Fruit fly (Drosophila melanogaster) whole organism, embryonic: ENCODE data around the gene CG14795.

ENCODE experiments used
- ATbp ChIP-seq: fragments of 200-800 bp; sonication (Bioruptor generic); optimal IDR thresholded peaks from 2 replicates; lab custom pipeline; 2017; ENCODE audit warnings: missing biosample characterization, mild to moderate bottlenecking, missing genetic modification characterization, missing genetic modification reagents
- Antp ChIP-seq: fragments of 200-800 bp; sonication (Bioruptor generic); optimal IDR thresholded peaks from 3 replicates; lab custom pipeline; 2016; ENCODE audit warnings: missing biosample characterization, missing genetic modification characterization
- CG10366 ChIP-seq: fragments of 200-800 bp; sonication (Bioruptor generic); IDR thresholded peaks from 2 replicates; pipeline ENCODE4 v1.3.6; 2022; ENCODE audit warnings: missing biosample characterization, missing genetic modification characterization
- CG12299 ChIP-seq: fragments of 200-800 bp; sonication (Bioruptor generic); optimal IDR thresholded peaks from 2 replicates; lab custom pipeline; 2018; ENCODE audit warnings: missing biosample characterization, mild to moderate bottlenecking, missing genetic modification characterization
- CG12942 ChIP-seq: fragments of 200-800 bp; sonication (Bioruptor generic); optimal IDR thresholded peaks from 3 replicates; lab custom pipeline; 2016; ENCODE audit warnings: missing biosample characterization, missing genetic modification characterization
- CG13775 ChIP-seq: fragments of 200-800 bp; sonication (Bioruptor generic); optimal IDR thresholded peaks from 3 replicates; lab custom pipeline; 2017; ENCODE audit warnings: missing biosample characterization, mild to moderate bottlenecking, missing genetic modification characterization
- CG14860 ChIP-seq: fragments of 200-800 bp; sonication (Bioruptor generic); IDR thresholded peaks from 3 replicates; pipeline ENCODE4 v1.3.6; 2022; ENCODE audit warnings: missing biosample characterization, missing genetic modification characterization; ENCODE audit not compliant: partially characterized antibody
- CG1603 ChIP-seq: fragments of 200-800 bp; sonication (Bioruptor generic); optimal IDR thresholded peaks from 2 replicates; lab custom pipeline; 2019; ENCODE audit warnings: missing biosample characterization, mild to moderate bottlenecking, missing genetic modification characterization, moderate library complexity
- CG17328 ChIP-seq: fragments of 200-800 bp; sonication (Bioruptor generic); IDR thresholded peaks from 2 replicates; pipeline ENCODE4 v1.3.6; 2022; ENCODE audit warnings: missing biosample characterization, missing genetic modification characterization
- CG17385 ChIP-seq: fragments of 200-800 bp; sonication (Bioruptor generic); optimal IDR thresholded peaks from 3 replicates; lab custom pipeline; 2018; ENCODE audit warnings: missing biosample characterization, mild to moderate bottlenecking, missing genetic modification characterization
- CG17829 ChIP-seq: fragments of 200-800 bp; optimal IDR thresholded peaks from 2 replicates; lab custom pipeline; 2019; ENCODE audit warnings: missing biosample characterization, mild to moderate bottlenecking, missing genetic modification characterization, moderate library complexity
- CG2120 ChIP-seq: fragments of 200-800 bp; sonication (Bioruptor generic); optimal IDR thresholded peaks from 3 replicates; lab custom pipeline; 2016; ENCODE audit warnings: missing biosample characterization, missing genetic modification characterization
- CG2129 ChIP-seq: fragments of 200-800 bp; sonication (Bioruptor generic); IDR thresholded peaks from 2 replicates; pipeline ENCODE4 v1.3.6; 2022; ENCODE audit warnings: missing biosample characterization, missing genetic modification characterization; ENCODE audit not compliant: partially characterized antibody
- CG2199 ChIP-seq: fragments of 200-800 bp; sonication (Bioruptor generic); IDR thresholded peaks from 3 replicates; pipeline ENCODE4 v1.3.6; 2022; ENCODE audit warnings: missing biosample characterization, missing genetic modification characterization
- CG34422 ChIP-seq: fragments of 200-800 bp; sonication (Bioruptor generic); IDR thresholded peaks from 3 replicates; pipeline ENCODE4 v1.3.6; 2022; ENCODE audit warnings: missing biosample characterization, missing genetic modification characterization
- CG4282 ChIP-seq: fragments of 200-800 bp; sonication (Bioruptor generic); optimal IDR thresholded peaks from 2 replicates; lab custom pipeline; 2016; ENCODE audit warnings: missing biosample characterization, missing genetic modification characterization
- CG4328 ChIP-seq: fragments of 200-800 bp; sonication (Bioruptor generic); optimal IDR thresholded peaks from 3 replicates; lab custom pipeline; 2017; ENCODE audit warnings: missing biosample characterization, missing genetic modification reagents, missing genetic modification characterization
- CG9437 ChIP-seq: fragments of 200-800 bp; sonication (Bioruptor generic); optimal IDR thresholded peaks from 2 replicates; lab custom pipeline; 2018; ENCODE audit warnings: missing biosample characterization, mild to moderate bottlenecking, missing genetic modification characterization
- CG9817 ChIP-seq: fragments of 200-800 bp; sonication (Bioruptor generic); optimal IDR thresholded peaks from 2 replicates; lab custom pipeline; 2018; ENCODE audit warnings: missing biosample characterization, mild to moderate bottlenecking, missing genetic modification characterization, moderate library complexity
- CG9932 ChIP-seq: fragments of 200-800 bp; sonication (Bioruptor generic); IDR thresholded peaks from 2 replicates; pipeline ENCODE4 v1.3.6; 2022; ENCODE audit warnings: missing biosample characterization, missing genetic modification characterization
- CrebB ChIP-seq: fragments of 200-800 bp; sonication (Bioruptor generic); optimal IDR thresholded peaks from 3 replicates; lab custom pipeline; 2018; ENCODE audit warnings: missing biosample characterization, mild to moderate bottlenecking, missing genetic modification characterization
- Dad ChIP-seq: fragments of 200-800 bp; sonication (Bioruptor generic); optimal IDR thresholded peaks from 3 replicates; lab custom pipeline; 2016; ENCODE audit warnings: missing biosample characterization, missing genetic modification characterization
- Dek ChIP-seq: fragments of 200-800 bp; sonication (Bioruptor generic); optimal IDR thresholded peaks from 3 replicates; lab custom pipeline; 2019; ENCODE audit warnings: missing biosample characterization, mild to moderate bottlenecking, missing genetic modification characterization, moderate library complexity
- H2.0 ChIP-seq: fragments of 200-800 bp; sonication (Bioruptor generic); IDR thresholded peaks from 2 replicates; pipeline ENCODE4 v1.3.6; 2022; ENCODE audit warnings: missing biosample characterization, missing genetic modification characterization
- HLH4C ChIP-seq: fragments of 200-800 bp; sonication (Bioruptor generic); IDR thresholded peaks from 3 replicates; pipeline ENCODE4 v1.3.6; 2022; ENCODE audit warnings: missing biosample characterization, missing genetic modification characterization; ENCODE audit not compliant: partially characterized antibody
- Hey ChIP-seq: fragments of 200-800 bp; sonication (Bioruptor generic); optimal IDR thresholded peaks from 3 replicates; lab custom pipeline; 2018; ENCODE audit warnings: missing biosample characterization, mild to moderate bottlenecking, missing genetic modification characterization
- HmgZ ChIP-seq: fragments of 200-800 bp; sonication (Bioruptor generic); optimal IDR thresholded peaks from 2 replicates; lab custom pipeline; 2018; ENCODE audit warnings: missing biosample characterization, mild to moderate bottlenecking, missing genetic modification characterization
- Hr3 ChIP-seq: fragments of 200-800 bp; sonication (Bioruptor generic); optimal IDR thresholded peaks from 3 replicates; lab custom pipeline; 2016; ENCODE audit warnings: missing biosample characterization, missing genetic modification characterization
- MBD-R2 ChIP-seq: fragments of 200-800 bp; sonication (Bioruptor generic); IDR thresholded peaks from 2 replicates; pipeline ENCODE4 v1.3.6; 2022; ENCODE audit warnings: missing biosample characterization, missing genetic modification characterization
- Med ChIP-seq: fragments of 200-800 bp; sonication (Bioruptor generic); peaks from one replicate; lab custom pipeline; 2016; ENCODE audit warnings: missing biosample characterization, missing genetic modification characterization, mild to moderate bottlenecking, inconsistent platforms, moderate library complexity
- NK7.1 ChIP-seq: fragments of 200-800 bp; sonication (Bioruptor generic); optimal IDR thresholded peaks from 3 replicates; lab custom pipeline; 2016; ENCODE audit warnings: missing biosample characterization, missing genetic modification characterization
- Nf-YA ChIP-seq: fragments of 200-800 bp; sonication (Bioruptor generic); IDR thresholded peaks from 2 replicates; pipeline ENCODE4 v1.3.6; 2022; ENCODE audit warnings: missing biosample characterization, missing genetic modification characterization
- PHDP ChIP-seq: fragments of 200-800 bp; sonication (Bioruptor generic); optimal IDR thresholded peaks from 3 replicates; lab custom pipeline; 2018; ENCODE audit warnings: missing biosample characterization, mild to moderate bottlenecking, missing genetic modification characterization, moderate library complexity
- Pdp1 ChIP-seq, 2 experiments: fragments of 200-800 bp; sonication (Bioruptor generic); optimal IDR thresholded peaks; 3 replicates each; lab custom pipeline; 2016; ENCODE audit warnings: missing biosample characterization in 2 of 2, missing genetic modification characterization in 2 of 2, mild to moderate bottlenecking in 1 of 2, moderate library complexity in 1 of 2
- Side ChIP-seq: fragments of 200-800 bp; sonication (Bioruptor generic); optimal IDR thresholded peaks from 2 replicates; lab custom pipeline; 2016; ENCODE audit warnings: missing biosample characterization, missing genetic modification characterization
- Sry-β ChIP-seq: fragments of 200-800 bp; sonication (Bioruptor generic); optimal IDR thresholded peaks from 2 replicates; lab custom pipeline; 2018; ENCODE audit warnings: missing biosample characterization, mild to moderate bottlenecking, missing genetic modification characterization, moderate library complexity
- Xbp1 ChIP-seq: fragments of 200-800 bp; sonication (Bioruptor generic); optimal IDR thresholded peaks from 3 replicates; lab custom pipeline; 2016; ENCODE audit warnings: missing biosample characterization, mild to moderate bottlenecking, missing genetic modification characterization
- ato ChIP-seq: fragments of 200-800 bp; sonication (Bioruptor generic); IDR thresholded peaks from 2 replicates; pipeline ENCODE4 v1.3.6; 2022; ENCODE audit warnings: missing biosample characterization, missing genetic modification characterization; ENCODE audit not compliant: partially characterized antibody
- az2 ChIP-seq: fragments of 200-800 bp; sonication (Bioruptor generic); optimal IDR thresholded peaks from 3 replicates; lab custom pipeline; 2016; ENCODE audit warnings: missing biosample characterization, missing genetic modification characterization
- bcd ChIP-seq: fragments of 200-800 bp; sonication (Bioruptor generic); optimal IDR thresholded peaks from 2 replicates; lab custom pipeline; 2017; ENCODE audit warnings: missing biosample characterization, mild to moderate bottlenecking, missing genetic modification characterization
- chn ChIP-seq: fragments of 200-800 bp; sonication (Bioruptor generic); optimal IDR thresholded peaks from 2 replicates; lab custom pipeline; 2016; ENCODE audit warnings: missing biosample characterization, missing genetic modification characterization
- crol ChIP-seq: fragments of 200-800 bp; sonication (Bioruptor generic); IDR thresholded peaks from 2 replicates; pipeline ENCODE4 v1.3.6; 2022; ENCODE audit warnings: missing biosample characterization, missing genetic modification characterization
- cwo ChIP-seq: fragments of 200-800 bp; sonication (Bioruptor generic); optimal IDR thresholded peaks from 3 replicates; lab custom pipeline; 2017; ENCODE audit warnings: missing biosample characterization, missing genetic modification characterization, mild to moderate bottlenecking, moderate library complexity, missing genetic modification reagents
- dm ChIP-seq: fragments of 200-800 bp; sonication (Bioruptor generic); optimal IDR thresholded peaks from 3 replicates; lab custom pipeline; 2016; ENCODE audit warnings: missing biosample characterization, missing genetic modification characterization
- fd64A ChIP-seq: fragments of 200-800 bp; sonication (Bioruptor generic); optimal IDR thresholded peaks from 3 replicates; lab custom pipeline; 2018; ENCODE audit warnings: missing biosample characterization, mild to moderate bottlenecking, missing genetic modification characterization
- gcm ChIP-seq: fragments of 200-800 bp; sonication (Bioruptor generic); optimal IDR thresholded peaks from 2 replicates; lab custom pipeline; 2019; ENCODE audit warnings: missing biosample characterization, mild to moderate bottlenecking, missing genetic modification characterization, moderate library complexity
- insv ChIP-seq, 2 experiments: fragments of 200-800 bp; sonication (Bioruptor generic); optimal IDR thresholded peaks; 3 replicates each; lab custom pipeline; 2016 to 2018; ENCODE audit warnings: missing biosample characterization in 2 of 2, missing genetic modification characterization in 2 of 2
- nom ChIP-seq: fragments of 200-800 bp; sonication (Bioruptor generic); optimal IDR thresholded peaks from 2 replicates; lab custom pipeline; 2017; ENCODE audit warnings: missing biosample characterization, missing genetic modification characterization, mild to moderate bottlenecking, moderate library complexity, missing genetic modification reagents
- pzg ChIP-seq: fragments of 200-800 bp; sonication (Bioruptor generic); optimal IDR thresholded peaks from 3 replicates; lab custom pipeline; 2018; ENCODE audit warnings: missing biosample characterization, mild to moderate bottlenecking, missing genetic modification characterization, moderate library complexity
- ssp ChIP-seq: fragments of 200-800 bp; sonication (Bioruptor generic); IDR thresholded peaks from 2 replicates; pipeline ENCODE4 v1.3.6; 2022; ENCODE audit warnings: missing biosample characterization, missing genetic modification characterization

CG14795 gene

dm6 chrX:1517618-1518017, 5.0 kb upstream of the CG14795 start (continued):
- TF ChIP-seq chn (GFP tag; lab: Kevin White, UChicago) (peak; percentile 29), cwo (GFP tag; lab: Kevin White, UChicago) (no peak), CG17385 (GFP tag; lab: Kevin White, UChicago) (peak; percentile 39), fd64A (GFP tag; lab: Kevin White, UChicago) (no peak), CG2120 (GFP tag; lab: Kevin White, UChicago) (peak; percentile 62), az2 (peak; percentile 34), Dek (tag; lab: Kevin White, UChicago) (peak; percentile 44), Pdp1 (GFP tag; optimal IDR thresholded peaks at IDR 0.05; lab: Kevin White, UChicago) (peak; percentile 16 to 34), CG2129 (GFP tag; lab: Robert Waterston, UW) (peak; percentile 88), ato (GFP tag; lab: Robert Waterston, UW) (peak; percentile 73), CrebB (tag; lab: Kevin White, UChicago) (no peak), CG34422 (GFP tag; lab: Robert Waterston, UW) (no peak), Hr3 (GFP tag; lab: Kevin White, UChicago) (peak; percentile 16), Xbp1 (peak; percentile 33), HLH4C (GFP tag; lab: Robert Waterston, UW) (peak; percentile 82), Nf-YA (peak; percentile 28; the same call in 1 of the 2 replicates), CG10366 (GFP tag; lab: Robert Waterston, UW) (peak; percentile 37; the same call in 1 of the 2 replicates), CG9437 (no peak), CG12942 (GFP tag; lab: Kevin White, UChicago) (peak; percentile 3), CG9817 (peak; percentile 31), bcd (GFP tag; lab: Kevin White, UChicago) (no peak), CG4328 (peak; percentile 28), MBD-R2 (GFP tag; lab: Robert Waterston, UW) (peak; percentile 49; the same call in 1 of the 2 replicates), CG4282 (GFP tag; lab: Kevin White, UChicago) (peak; percentile 3), crol (GFP tag; lab: Robert Waterston, UW) (peak; percentile 40; the same call in 1 of the 2 replicates), insv (GFP tag; optimal IDR thresholded peaks at IDR 0.05; lab: Kevin White, UChicago) (peak in 1 of 2 experiments; percentile 77), PHDP (tag; lab: Kevin White, UChicago) (peak; percentile 24), CG2199 (GFP tag; lab: Robert Waterston, UW) (no peak), CG1603 (tag; lab: Kevin White, UChicago) (peak; percentile 49), nom (no peak), Hey (tag; lab: Kevin White, UChicago) (no peak), ssp (no peak), H2.0 (0 out of 2 replicates have a peak, but pooled peaks have one; percentile 12), CG12299 (tag; lab: Kevin White, UChicago) (peak; percentile 12), Side (GFP tag; lab: Kevin White, UChicago) (peak; percentile 3), CG9932 (GFP tag; lab: Robert Waterston, UW) (peak; percentile 80), CG14860 (peak; percentile 83), CG17328 (peak; percentile 14; the same call in 1 of the 2 replicates), Sry-β (GFP tag; lab: Kevin White, UChicago) (peak; percentile 8), NK7.1 (GFP tag; lab: Kevin White, UChicago) (no peak), pzg (GFP tag; lab: Kevin White, UChicago) (peak; percentile 17), dm (GFP tag; lab: Kevin White, UChicago) (peak; percentile 7), CG17829 (peak; percentile 19), Med (peak; percentile 92), ATbp (GFP tag; lab: Kevin White, UChicago) (no peak), HmgZ (peak; percentile 26), Dad (peak; percentile 25), Antp (GFP tag; lab: Kevin White, UChicago) (peak; percentile 37), gcm (peak; percentile 44), CG13775 (GFP tag; lab: Kevin White, UChicago) (peak; percentile 40)
